Worm (Caenorhabditis elegans): ENCODE data around the gene T01G6.10.

Gene T01G6.10

ce11 chrV:501230-501629 is 1.8 kb downstream of the T01G6.10 start, which contains the start of gene str-256:
TSS of gene str-256 (minus strand) at chrV:501330.
- TF ChIP-seq unc-62 (GFP tag; optimal IDR thresholded peaks at IDR 0.05): no peak

ce11 chrV:500535-500934 is 2.5 kb downstream of the T01G6.10 start:
- no peak for TF ChIP-seq unc-62 (GFP tag; optimal IDR thresholded peaks at IDR 0.05)

- no peak for TF ChIP-seq unc-62 (GFP tag; optimal IDR thresholded peaks at IDR 0.05)
These were observed 5.6 kb downstream of the T01G6.10 start, which contains the start of gene T01G6.1 for ce11 chrV:497399-497798. TSS of gene T01G6.1 (plus strand) at chrV:497699.

- no peak for TF ChIP-seq unc-62 (GFP tag; optimal IDR thresholded peaks at IDR 0.05)
These were observed 8.7 kb downstream of the T01G6.10 start, which contains the start of gene nhr-131 for ce11 chrV:494284-494683. TSS of gene nhr-131 (plus strand) at chrV:494370.

- TF ChIP-seq unc-62 (GFP tag; optimal IDR thresholded peaks at IDR 0.05): no peak
These were observed 11.6 kb downstream of the T01G6.10 start, which contains the start of gene str-196 for ce11 chrV:491432-491831. TSS of gene str-196 (plus strand) at chrV:491732.

- no peak for TF ChIP-seq unc-62 (GFP tag; optimal IDR thresholded peaks at IDR 0.05)
These were observed 13.7 kb downstream of the T01G6.10 start, which contains the start of gene nhr-106 for ce11 chrV:489320-489719. TSS of gene nhr-106 (plus strand) at chrV:489620.

- TF ChIP-seq unc-62 (GFP tag; optimal IDR thresholded peaks at IDR 0.05): no peak
These were observed 15.0 kb downstream of the T01G6.10 start for ce11 chrV:487980-488379.

- TF ChIP-seq unc-62 (GFP tag; optimal IDR thresholded peaks at IDR 0.05): no peak
These were observed 16.3 kb downstream of the T01G6.10 start, which contains the start of gene nhr-211 for ce11 chrV:486684-487083. TSS of gene nhr-211 (plus strand) at chrV:486984.

ce11 chrV:484285-484890 is 18.6 kb downstream of the T01G6.10 start, which contains the start of gene nhr-212:
TSS of gene nhr-212 (plus strand) at chrV:484857.
- TF ChIP-seq unc-62 (GFP tag; optimal IDR thresholded peaks at IDR 0.05): no peak

- no peak for TF ChIP-seq unc-62 (GFP tag; optimal IDR thresholded peaks at IDR 0.05)
These were observed 19.7 kb downstream of the T01G6.10 start, which contains the start of gene nhr-130 for ce11 chrV:483289-483795. TSS of gene nhr-130 (minus strand) at chrV:483339.

- no peak for TF ChIP-seq unc-62 (GFP tag; optimal IDR thresholded peaks at IDR 0.05)
These were observed 20.2 kb downstream of the T01G6.10 start for ce11 chrV:482860-483259.

ce11 chrV:479046-479445 is 24.0 kb downstream of the T01G6.10 start:
- no peak for TF ChIP-seq unc-62 (GFP tag; optimal IDR thresholded peaks at IDR 0.05)

ce11 chrV:477664-478212 is 25.3 kb downstream of the T01G6.10 start, which contains the start of gene nhr-55:
TSS of gene nhr-55 (plus strand) at chrV:478162.
- TF ChIP-seq unc-62 (GFP tag; optimal IDR thresholded peaks at IDR 0.05): no peak

- no peak for TF ChIP-seq unc-62 (GFP tag; optimal IDR thresholded peaks at IDR 0.05)
These were observed 28.5 kb downstream of the T01G6.10 start, which contains the start of gene nhr-99 for ce11 chrV:474516-474915. TSS of gene nhr-99 (plus strand) at chrV:474778.

ce11 chrV:472589-472988 is 30.4 kb downstream of the T01G6.10 start, which contains the start of gene srt-31:
TSS of gene srt-31 (plus strand) at chrV:472889.
- no peak for TF ChIP-seq unc-62 (GFP tag; optimal IDR thresholded peaks at IDR 0.05)

ce11 chrV:468460-468859 is 34.6 kb downstream of the T01G6.10 start, which contains the start of gene srbc-57:
TSS of gene srbc-57 (minus strand) at chrV:468560.
- TF ChIP-seq unc-62 (GFP tag; optimal IDR thresholded peaks at IDR 0.05): no peak

ce11 chrV:467507-467906 is 35.5 kb downstream of the T01G6.10 start:
- TF ChIP-seq unc-62 (GFP tag; optimal IDR thresholded peaks at IDR 0.05): no peak

Measured in whole organism, dauer.